Worm (Caenorhabditis elegans) whole organism, early embryonic: ENCODE results near the gene brc-1.

ENCODE experiments used
- B0310.2 ChIP-seq: sonication (generic microtip); optimal IDR thresholded peaks from 2 replicates; lab custom pipeline; 2016; ENCODE audit warnings: mild to moderate bottlenecking, missing genetic modification characterization, missing compliant biosample characterization
- F13C5.2 ChIP-seq: sonication (generic microtip); optimal IDR thresholded peaks from 2 replicates; lab custom pipeline; 2017; ENCODE audit warnings: mild to moderate bottlenecking, missing genetic modification characterization, inconsistent platforms, missing compliant biosample characterization
- aly-1 ChIP-seq: sonication (generic microtip); optimal IDR thresholded peaks from 2 replicates; lab custom pipeline; 2016; ENCODE audit warnings: missing genetic modification characterization, missing compliant biosample characterization
- ama-1 ChIP-seq: fragments of 150-350 bp; optimal IDR thresholded peaks from 2 replicates; lab custom pipeline; 2014
- ceh-13 ChIP-seq: fragments of 200-800 bp; sonication (Bioruptor generic); optimal IDR thresholded peaks from 2 replicates; lab custom pipeline; 2018; ENCODE audit warnings: mild to moderate bottlenecking, missing genetic modification characterization, missing compliant biosample characterization
- ceh-36 ChIP-seq: sonication (generic microtip); optimal IDR thresholded peaks from 2 replicates; lab custom pipeline; 2016; ENCODE audit warnings: missing genetic modification characterization, inconsistent platforms, missing compliant biosample characterization
- ets-7 ChIP-seq: sonication (generic microtip); optimal IDR thresholded peaks from 2 replicates; lab custom pipeline; 2016; ENCODE audit warnings: missing genotype, missing genetic modification characterization, missing compliant biosample characterization
- flt-1 ChIP-seq: fragments of 200-800 bp; sonication (Bioruptor generic); IDR thresholded peaks from 2 replicates; pipeline ENCODE4 v1.3.6; 2022; ENCODE audit warnings: missing genetic modification characterization, missing compliant biosample characterization
- hmbx-1 ChIP-seq: sonication (generic microtip); optimal IDR thresholded peaks from 2 replicates; lab custom pipeline; 2016; ENCODE audit warnings: mild to moderate bottlenecking, missing genetic modification characterization, missing compliant biosample characterization
- hmg-4 ChIP-seq: fragments of 200-800 bp; sonication (Bioruptor generic); optimal IDR thresholded peaks from 2 replicates; lab custom pipeline; 2018; ENCODE audit warnings: mild to moderate bottlenecking, missing genetic modification characterization, missing compliant biosample characterization
- hnd-1 ChIP-seq: sonication (generic microtip); optimal IDR thresholded peaks from 2 replicates; lab custom pipeline; 2016; ENCODE audit warnings: missing genetic modification characterization, missing compliant biosample characterization
- pes-1 ChIP-seq: fragments of 200-800 bp; sonication (Bioruptor generic); IDR thresholded peaks from 2 replicates; pipeline ENCODE4 v1.3.6; 2022; ENCODE audit warnings: missing genetic modification reagents, missing genetic modification characterization, missing compliant biosample characterization
- scrt-1 ChIP-seq: fragments of 200-800 bp; sonication (Bioruptor generic); IDR thresholded peaks from 2 replicates; pipeline ENCODE4 v1.3.6; 2022; ENCODE audit warnings: missing genetic modification characterization, missing compliant biosample characterization
- sea-1 ChIP-seq: fragments of 200-800 bp; sonication (Bioruptor generic); conservative IDR thresholded peaks from 2 replicates; pipeline ENCODE4 v1.3.6; 2022; ENCODE audit warnings: missing genetic modification characterization, missing compliant biosample characterization
- tbx-11 ChIP-seq: fragments of 200-800 bp; sonication (Bioruptor generic); IDR thresholded peaks from 2 replicates; pipeline ENCODE4 v1.3.6; 2022; ENCODE audit warnings: missing genetic modification characterization, missing compliant biosample characterization
- tbx-37 ChIP-seq: fragments of 200-800 bp; sonication (Bioruptor generic); conservative IDR thresholded peaks from 2 replicates; pipeline ENCODE4 v1.3.6; 2022; ENCODE audit warnings: missing genetic modification reagents, missing genetic modification characterization, missing compliant biosample characterization
- tra-4 ChIP-seq: sonication (generic microtip); optimal IDR thresholded peaks from 2 replicates; lab custom pipeline; 2017; ENCODE audit warnings: missing genetic modification characterization, missing compliant biosample characterization

brc-1 gene

ce11 chrIII:3821969-3822453 lies 40.8 kb downstream of the brc-1 start, which contains the start of gene amx-1:
Gene amx-1, plus strand, starts transcription at chrIII:3822403.
- TF ChIP-seq scrt-1 = no peak
- TF ChIP-seq hmbx-1 (tag; lab: Kevin White, UChicago) = no peak
- no peak for TF ChIP-seq tbx-37
- TF ChIP-seq tra-4 (tag; lab: Kevin White, UChicago) = no peak
- no peak for TF ChIP-seq pes-1 (GFP tag; lab: Robert Waterston, UW)
- no peak for TF ChIP-seq ceh-13
- no peak for TF ChIP-seq hnd-1
- no peak for TF ChIP-seq ceh-36 (tag; lab: Kevin White, UChicago)
- TF ChIP-seq sea-1 = no peak
- no peak for TF ChIP-seq ama-1 (lab: Kevin White, UChicago)
- TF ChIP-seq hmg-4 (GFP tag; lab: Kevin White, UChicago) = no peak
- no peak for TF ChIP-seq ets-7 (tag; lab: Kevin White, UChicago)
- TF ChIP-seq F13C5.2 (tag; lab: Kevin White, UChicago) = no peak
- no peak for TF ChIP-seq B0310.2 (tag; lab: Kevin White, UChicago)
- no peak for TF ChIP-seq tbx-11 (GFP tag; lab: Robert Waterston, UW)
- TF ChIP-seq aly-1 (tag; lab: Kevin White, UChicago) = no peak
- TF ChIP-seq flt-1 (GFP tag; lab: Robert Waterston, UW) = no peak

- TF ChIP-seq pes-1 (GFP tag; lab: Robert Waterston, UW) (no peak), scrt-1 (no peak), tbx-11 (GFP tag; lab: Robert Waterston, UW) (no peak), aly-1 (tag; lab: Kevin White, UChicago) (peak; percentile 36), hmg-4 (GFP tag; lab: Kevin White, UChicago) (peak; percentile 74), F13C5.2 (tag; lab: Kevin White, UChicago) (peak; percentile 20)
Measured at ce11 chrIII:3820134-3820533, 42.6 kb downstream of the brc-1 start.

ce11 chrIII:3819579-3819978 lies 43.2 kb downstream of the brc-1 start, which contains the start of gene dpy-27:
Gene dpy-27, minus strand, starts transcription at chrIII:3819679.
- TF ChIP-seq hmg-4 (GFP tag; lab: Kevin White, UChicago) = no peak
- no peak for TF ChIP-seq scrt-1
- no peak for TF ChIP-seq sea-1
- TF ChIP-seq tbx-37 = no peak
- no peak for TF ChIP-seq ets-7 (tag; lab: Kevin White, UChicago)
- no peak for TF ChIP-seq ama-1 (lab: Kevin White, UChicago)
- no peak for TF ChIP-seq flt-1 (GFP tag; lab: Robert Waterston, UW)
- TF ChIP-seq ceh-36 (tag; lab: Kevin White, UChicago) = no peak
- no peak for TF ChIP-seq tra-4 (tag; lab: Kevin White, UChicago)
- no peak for TF ChIP-seq ceh-13
- TF ChIP-seq tbx-11 (GFP tag; lab: Robert Waterston, UW) = no peak
- TF ChIP-seq hmbx-1 (tag; lab: Kevin White, UChicago) = no peak
- TF ChIP-seq pes-1 (GFP tag; lab: Robert Waterston, UW) = no peak
- TF ChIP-seq hnd-1 = no peak
- no peak for TF ChIP-seq B0310.2 (tag; lab: Kevin White, UChicago)
- TF ChIP-seq F13C5.2 (tag; lab: Kevin White, UChicago) = no peak

- TF ChIP-seq aly-1 (tag; lab: Kevin White, UChicago) (no peak), ceh-13 (no peak), hnd-1 (no peak), hmg-4 (GFP tag; lab: Kevin White, UChicago) (no peak), scrt-1 (no peak), tra-4 (tag; lab: Kevin White, UChicago) (no peak), F13C5.2 (tag; lab: Kevin White, UChicago) (no peak), B0310.2 (tag; lab: Kevin White, UChicago) (no peak), sea-1 (no peak), hmbx-1 (tag; lab: Kevin White, UChicago) (no peak)
Measured at ce11 chrIII:3814421-3814820, 48.3 kb downstream of the brc-1 start.

ce11 chrIII:3812369-3812993 lies 50.3 kb downstream of the brc-1 start:
- TF ChIP-seq ama-1 (lab: Kevin White, UChicago) (no peak), tra-4 (tag; lab: Kevin White, UChicago) (no peak), B0310.2 (tag; lab: Kevin White, UChicago) (peak; percentile 2)

ce11 chrIII:3811375-3811924 lies 51.3 kb downstream of the brc-1 start:
- no peak for TF ChIP-seq scrt-1
- no peak for TF ChIP-seq B0310.2 (tag; lab: Kevin White, UChicago)
- peak; percentile 59 for TF ChIP-seq ceh-36 (tag; lab: Kevin White, UChicago)
- no peak for TF ChIP-seq tra-4 (tag; lab: Kevin White, UChicago)
- no peak for TF ChIP-seq hmbx-1 (tag; lab: Kevin White, UChicago)
- TF ChIP-seq hmg-4 (GFP tag; lab: Kevin White, UChicago) = no peak
- no peak for TF ChIP-seq pes-1 (GFP tag; lab: Robert Waterston, UW)

ce11 chrIII:3809008-3809407 lies 53.8 kb downstream of the brc-1 start, which contains the start of gene toh-1:
Gene toh-1, minus strand, starts transcription at chrIII:3809030.
- no peak for TF ChIP-seq pes-1 (GFP tag; lab: Robert Waterston, UW)

ce11 chrIII:3807590-3807989 lies 55.2 kb downstream of the brc-1 start:
- TF ChIP-seq hmg-4 (GFP tag; lab: Kevin White, UChicago) = no peak
- no peak for TF ChIP-seq tra-4 (tag; lab: Kevin White, UChicago)
